Worm (Caenorhabditis elegans) whole organism, late embryonic: Measurements from ENCODE around the gene asna-1.

Experiments
- C08G9.2 ChIP-seq: sonication (generic microtip); optimal IDR thresholded peaks from 2 replicates; lab custom pipeline; 2016; ENCODE audit warnings: mild to moderate bottlenecking, missing genetic modification characterization, moderate library complexity, missing compliant biosample characterization
- C38D4.7 ChIP-seq: fragments of 200-800 bp; sonication (Bioruptor generic); optimal IDR thresholded peaks from 2 replicates; lab custom pipeline; 2018; ENCODE audit warnings: mild to moderate bottlenecking, missing genetic modification characterization, moderate library complexity, missing compliant biosample characterization
- F13H6.1 ChIP-seq: sonication (generic microtip); optimal IDR thresholded peaks from 2 replicates; lab custom pipeline; 2016; ENCODE audit warnings: missing genetic modification characterization, missing compliant biosample characterization
- K02D7.2 ChIP-seq: sonication (generic microtip); optimal IDR thresholded peaks from 2 replicates; lab custom pipeline; 2017; ENCODE audit warnings: mild to moderate bottlenecking, missing genetic modification characterization, missing compliant biosample characterization
- K09A11.1 ChIP-seq: sonication (generic microtip); optimal IDR thresholded peaks from 2 replicates; lab custom pipeline; 2017; ENCODE audit warnings: antibody characterized with exemption, mild to moderate bottlenecking, missing genetic modification characterization, missing compliant biosample characterization; ENCODE audit not compliant: insufficient read depth
- Y22D7AL.16 ChIP-seq: sonication (generic microtip); optimal IDR thresholded peaks from 2 replicates; lab custom pipeline; 2016; ENCODE audit warnings: missing genetic modification characterization, missing compliant biosample characterization
- ama-1 ChIP-seq: fragments of 150-350 bp; optimal IDR thresholded peaks from 2 replicates; lab custom pipeline; 2014
- ceh-14 ChIP-seq: sonication (generic microtip); optimal IDR thresholded peaks from 2 replicates; lab custom pipeline; 2016; ENCODE audit warnings: missing genotype, missing genetic modification characterization, missing compliant biosample characterization
- ceh-19 ChIP-seq: fragments of 200-800 bp; sonication (Bioruptor generic); optimal IDR thresholded peaks from 2 replicates; lab custom pipeline; 2018; ENCODE audit warnings: mild to moderate bottlenecking, missing genetic modification characterization, missing compliant biosample characterization
- ceh-2 ChIP-seq: sonication (generic microtip); optimal IDR thresholded peaks from 2 replicates; lab custom pipeline; 2016; ENCODE audit warnings: missing genotype, missing genetic modification characterization, missing compliant biosample characterization
- ceh-24 ChIP-seq: sonication (generic microtip); optimal IDR thresholded peaks from 2 replicates; lab custom pipeline; 2016; ENCODE audit warnings: mild to moderate bottlenecking, missing genetic modification characterization, missing compliant biosample characterization
- ceh-30 ChIP-seq: fragments of 150-350 bp; optimal IDR thresholded peaks from 2 replicates; lab custom pipeline; 2014; ENCODE audit warnings: missing biosample characterization, missing genetic modification characterization
- ceh-34 ChIP-seq: sonication (generic microtip); optimal IDR thresholded peaks from 2 replicates; lab custom pipeline; 2016; ENCODE audit warnings: mild to moderate bottlenecking, missing genetic modification characterization, missing compliant biosample characterization
- ceh-45 ChIP-seq: fragments of 200-800 bp; sonication (Bioruptor generic); IDR thresholded peaks from 2 replicates; pipeline ENCODE4 v1.3.6; 2022; ENCODE audit warnings: missing genetic modification reagents, missing genetic modification characterization, missing compliant biosample characterization
- ceh-48 ChIP-seq: sonication (generic microtip); optimal IDR thresholded peaks from 2 replicates; lab custom pipeline; 2016; ENCODE audit warnings: missing genetic modification characterization, inconsistent platforms, missing compliant biosample characterization
- ceh-6 ChIP-seq: fragments of 200-800 bp; sonication (Bioruptor generic); optimal IDR thresholded peaks from 2 replicates; lab custom pipeline; 2018; ENCODE audit warnings: mild to moderate bottlenecking, missing genetic modification characterization, missing compliant biosample characterization
- dmd-4 ChIP-seq: sonication (generic microtip); optimal IDR thresholded peaks from 2 replicates; lab custom pipeline; 2016; ENCODE audit warnings: borderline replicate concordance, missing genetic modification characterization, missing compliant biosample characterization
- dve-1 ChIP-seq: sonication (generic microtip); optimal IDR thresholded peaks from 2 replicates; lab custom pipeline; 2017; ENCODE audit warnings: antibody characterized with exemption, mild to moderate bottlenecking, missing genetic modification characterization, missing compliant biosample characterization
- elt-4 ChIP-seq: sonication (generic microtip); optimal IDR thresholded peaks from 2 replicates; lab custom pipeline; 2016; ENCODE audit warnings: missing genetic modification characterization, missing compliant biosample characterization
- eyg-1 ChIP-seq: sonication (generic microtip); optimal IDR thresholded peaks from 2 replicates; lab custom pipeline; 2016; ENCODE audit warnings: missing genotype, missing genetic modification characterization, missing compliant biosample characterization
- fkh-10 ChIP-seq: fragments of 150-350 bp; optimal IDR thresholded peaks from 2 replicates; lab custom pipeline; 2014; ENCODE audit warnings: missing biosample characterization, missing genetic modification reagents, missing genetic modification characterization
- gmeb-2 ChIP-seq: sonication (generic microtip); optimal IDR thresholded peaks from 2 replicates; lab custom pipeline; 2016; ENCODE audit warnings: missing genetic modification characterization, inconsistent platforms, missing compliant biosample characterization
- hlh-15 ChIP-seq: sonication (generic microtip); optimal IDR thresholded peaks from 2 replicates; lab custom pipeline; 2016; ENCODE audit warnings: missing genetic modification characterization, missing compliant biosample characterization
- hlh-8 ChIP-seq: sonication (generic microtip); optimal IDR thresholded peaks from 2 replicates; lab custom pipeline; 2016; ENCODE audit warnings: missing genotype, missing genetic modification characterization, missing compliant biosample characterization
- lim-6 ChIP-seq: sonication (generic microtip); optimal IDR thresholded peaks from 2 replicates; lab custom pipeline; 2016; ENCODE audit warnings: missing genetic modification characterization, missing compliant biosample characterization
- lin-11 ChIP-seq: fragments of 200-800 bp; sonication (Bioruptor generic); optimal IDR thresholded peaks from 2 replicates; lab custom pipeline; 2018; ENCODE audit warnings: mild to moderate bottlenecking, missing genetic modification characterization, missing compliant biosample characterization
- nfya-1 ChIP-seq: sonication (generic microtip); optimal IDR thresholded peaks from 2 replicates; lab custom pipeline; 2017; ENCODE audit warnings: missing genetic modification characterization, mild to moderate bottlenecking, missing compliant biosample characterization, antibody characterized with exemption, moderate library complexity
- nhr-232 ChIP-seq: sonication (generic microtip); optimal IDR thresholded peaks from 2 replicates; lab custom pipeline; 2016; ENCODE audit warnings: missing genetic modification characterization, missing compliant biosample characterization
- npax-4 ChIP-seq: sonication (generic microtip); optimal IDR thresholded peaks from 2 replicates; lab custom pipeline; 2016; ENCODE audit warnings: missing genetic modification characterization, missing compliant biosample characterization
- pat-9 ChIP-seq: fragments of 200-800 bp; sonication (Bioruptor generic); optimal IDR thresholded peaks from 2 replicates; lab custom pipeline; 2018; ENCODE audit warnings: mild to moderate bottlenecking, missing genetic modification characterization, moderate library complexity, missing compliant biosample characterization
- pha-2 ChIP-seq: sonication (generic microtip); optimal IDR thresholded peaks from 2 replicates; lab custom pipeline; 2017; ENCODE audit warnings: mild to moderate bottlenecking, missing genetic modification characterization, missing compliant biosample characterization
- pros-1 ChIP-seq: fragments of 150-350 bp; optimal IDR thresholded peaks from 2 replicates; lab custom pipeline; 2014; ENCODE audit warnings: missing biosample characterization, missing genetic modification reagents, missing genetic modification characterization
- ref-2 ChIP-seq: sonication (generic microtip); optimal IDR thresholded peaks from 2 replicates; lab custom pipeline; 2016; ENCODE audit warnings: missing genetic modification characterization, missing compliant biosample characterization
- rnt-1 ChIP-seq: sonication (generic microtip); optimal IDR thresholded peaks from 2 replicates; lab custom pipeline; 2016; ENCODE audit warnings: missing genetic modification characterization, missing compliant biosample characterization
- sdc-2 ChIP-seq: sonication (generic microtip); optimal IDR thresholded peaks from 2 replicates; lab custom pipeline; 2016; ENCODE audit warnings: missing genotype, missing genetic modification characterization, missing compliant biosample characterization
- sox-2 ChIP-seq: fragments of 200-800 bp; sonication (Bioruptor generic); IDR thresholded peaks from 2 replicates; pipeline ENCODE4 v1.3.6; 2022; ENCODE audit warnings: missing genetic modification reagents, missing genetic modification characterization, missing compliant biosample characterization
- syd-9 ChIP-seq: sonication (generic microtip); optimal IDR thresholded peaks from 2 replicates; lab custom pipeline; 2016; ENCODE audit warnings: mild to moderate bottlenecking, missing genetic modification characterization, moderate library complexity, missing compliant biosample characterization
- tbx-2 ChIP-seq: sonication (generic microtip); optimal IDR thresholded peaks from 2 replicates; lab custom pipeline; 2016; ENCODE audit warnings: missing genetic modification characterization, missing compliant biosample characterization
- ttx-3 ChIP-seq: sonication (generic microtip); optimal IDR thresholded peaks from 2 replicates; lab custom pipeline; 2016; ENCODE audit warnings: missing genetic modification reagents, missing genetic modification characterization, missing compliant biosample characterization
- unc-42 ChIP-seq: sonication (generic microtip); optimal IDR thresholded peaks from 2 replicates; lab custom pipeline; 2016; ENCODE audit warnings: missing genotype, missing genetic modification characterization, missing compliant biosample characterization
- unc-55 ChIP-seq: sonication (generic microtip); optimal IDR thresholded peaks from 2 replicates; lab custom pipeline; 2017; ENCODE audit warnings: missing biosample characterization, missing genetic modification reagents, missing genetic modification characterization
- unc-86 ChIP-seq: sonication (generic microtip); optimal IDR thresholded peaks from 2 replicates; lab custom pipeline; 2016; ENCODE audit warnings: missing genetic modification characterization, missing compliant biosample characterization
- zip-5 ChIP-seq: sonication (generic microtip); optimal IDR thresholded peaks from 2 replicates; lab custom pipeline; 2016; ENCODE audit warnings: missing genetic modification characterization, missing compliant biosample characterization
- ztf-16 ChIP-seq: sonication (generic microtip); optimal IDR thresholded peaks from 2 replicates; lab custom pipeline; 2017; ENCODE audit warnings: missing genetic modification characterization, missing compliant biosample characterization

asna-1 gene

ce11 chrIII:8894782-8895181 lies at the start of gene asna-1:
Gene asna-1, plus strand, starts transcription at chrIII:8895082.
- no peak for TF ChIP-seq ceh-2
- TF ChIP-seq sox-2 (GFP tag; lab: Robert Waterston, UW), result no peak
- no peak for TF ChIP-seq ref-2
- TF ChIP-seq syd-9 (tag; lab: Kevin White, UChicago), result no peak
- TF ChIP-seq K09A11.1 (tag; lab: Kevin White, UChicago), result no peak
- no peak for TF ChIP-seq dmd-4 (tag; lab: Kevin White, UChicago)
- no peak for TF ChIP-seq ceh-45
- no peak for TF ChIP-seq C08G9.2 (tag; lab: Kevin White, UChicago)
- TF ChIP-seq ceh-6 (GFP tag; lab: Kevin White, UChicago), result no peak
- no peak for TF ChIP-seq ceh-24 (tag; lab: Kevin White, UChicago)
- TF ChIP-seq nhr-232, result no peak
- TF ChIP-seq F13H6.1, result no peak

DNA sequence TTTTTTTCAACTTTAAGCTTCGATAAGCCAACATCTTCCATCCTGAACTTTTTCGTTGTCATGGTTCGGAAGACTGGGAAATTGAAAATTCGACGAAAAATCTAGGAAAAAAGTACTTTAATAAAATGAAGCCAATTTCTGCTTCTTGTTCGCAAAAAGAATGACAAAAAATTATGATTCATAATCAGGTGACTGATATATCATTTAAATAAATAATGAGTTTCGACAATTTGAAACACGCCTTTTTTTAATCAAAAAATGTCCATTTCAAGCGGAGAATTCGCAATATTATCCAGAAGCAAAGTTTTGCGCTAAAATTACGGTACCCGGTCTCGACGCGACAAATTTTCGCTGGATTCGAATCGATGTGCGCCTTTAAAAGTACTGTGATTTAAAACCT lies 49.8 kb upstream of the asna-1 start, which contains the start of gene F44E2.6:
TSS of gene F44E2.6 (minus strand) at position 101 of the 400 bp plus-strand sequence.
- TF ChIP-seq C38D4.7 (GFP tag; lab: Kevin White, UChicago), result no peak
- no peak for TF ChIP-seq zip-5
- TF ChIP-seq Y22D7AL.16, result no peak
- TF ChIP-seq hlh-15 (tag; lab: Kevin White, UChicago), result no peak
- no peak for TF ChIP-seq ztf-16 (tag; lab: Kevin White, UChicago)
- no peak for TF ChIP-seq fkh-10 (GFP tag; lab: Kevin White, UChicago)
- TF ChIP-seq hlh-8 (tag; lab: Kevin White, UChicago), result no peak
- TF ChIP-seq K02D7.2 (tag; lab: Kevin White, UChicago), result no peak
- no peak for TF ChIP-seq sdc-2
- no peak for TF ChIP-seq ceh-34
- TF ChIP-seq lin-11 (tag; lab: Kevin White, UChicago), result no peak
- no peak for TF ChIP-seq elt-4 (tag; lab: Kevin White, UChicago)
- no peak for TF ChIP-seq ceh-19 (GFP tag; lab: Kevin White, UChicago)
- TF ChIP-seq C08G9.2 (tag; lab: Kevin White, UChicago), result no peak
- no peak for TF ChIP-seq dve-1
- no peak for TF ChIP-seq ttx-3
- TF ChIP-seq ama-1 (lab: Kevin White, UChicago), result no peak
- no peak for TF ChIP-seq nfya-1 (tag; lab: Kevin White, UChicago)
- no peak for TF ChIP-seq rnt-1 (tag; lab: Kevin White, UChicago)
- no peak for TF ChIP-seq ceh-48 (tag; lab: Kevin White, UChicago)

ce11 chrIII:8847722-8848121 lies 47.2 kb upstream of the asna-1 start:
- TF ChIP-seq pros-1 (no peak), nfya-1 (tag; lab: Kevin White, UChicago) (peak; percentile 14), ceh-24 (tag; lab: Kevin White, UChicago) (no peak), syd-9 (tag; lab: Kevin White, UChicago) (no peak), unc-86 (tag; lab: Kevin White, UChicago) (no peak), pat-9 (tag; lab: Kevin White, UChicago) (no peak), C38D4.7 (GFP tag; lab: Kevin White, UChicago) (no peak), ceh-6 (GFP tag; lab: Kevin White, UChicago) (no peak), gmeb-2 (tag; lab: Kevin White, UChicago) (no peak), lim-6 (no peak), unc-55 (peak; percentile 6), ceh-34 (no peak), ttx-3 (no peak)

DNA sequence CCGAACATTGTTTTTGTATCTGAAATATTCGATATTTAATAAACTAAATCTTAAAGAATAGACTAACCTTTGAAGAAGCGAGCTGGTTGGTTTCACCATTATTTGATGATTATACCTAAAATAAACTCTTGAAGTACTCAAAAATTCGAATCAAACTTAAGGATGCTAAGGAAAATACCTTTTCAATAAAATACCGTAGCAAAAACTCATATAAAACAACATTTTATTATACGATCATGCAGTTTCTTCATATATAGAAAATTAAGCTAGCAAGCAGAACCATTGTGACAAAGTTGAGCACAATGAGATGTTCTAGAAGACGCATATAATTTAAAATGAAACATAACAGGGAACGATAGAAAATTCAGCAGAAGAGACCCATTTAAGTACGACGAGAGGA lies 46.5 kb upstream of the asna-1 start, which contains the start of gene F44E2.7:
TSS of gene F44E2.7 (minus strand) at position 101 of the 400 bp plus-strand sequence.
- no peak for TF ChIP-seq ceh-48 (tag; lab: Kevin White, UChicago)
- no peak for TF ChIP-seq Y22D7AL.16
- no peak for TF ChIP-seq unc-42 (tag; lab: Kevin White, UChicago)
- TF ChIP-seq pha-2 (tag; lab: Kevin White, UChicago), result no peak
- no peak for TF ChIP-seq dmd-4 (tag; lab: Kevin White, UChicago)
- TF ChIP-seq K02D7.2 (tag; lab: Kevin White, UChicago), result no peak
- TF ChIP-seq ceh-19 (GFP tag; lab: Kevin White, UChicago), result no peak
- TF ChIP-seq pros-1, result no peak
- no peak for TF ChIP-seq ceh-30 (tag; lab: Kevin White, UChicago)
- no peak for TF ChIP-seq npax-4
- TF ChIP-seq eyg-1, result no peak
- TF ChIP-seq zip-5, result no peak
- TF ChIP-seq ama-1 (lab: Kevin White, UChicago), result no peak
- TF ChIP-seq tbx-2 (tag; lab: Kevin White, UChicago), result no peak
- no peak for TF ChIP-seq syd-9 (tag; lab: Kevin White, UChicago)
- TF ChIP-seq ceh-6 (GFP tag; lab: Kevin White, UChicago), result no peak
- TF ChIP-seq hlh-8 (tag; lab: Kevin White, UChicago), result no peak
- no peak for TF ChIP-seq ceh-14 (tag; lab: Kevin White, UChicago)
